Worm (Caenorhabditis elegans) whole organism, L3 larva: ENCODE data around the gene gem-1.

Experiments used
- R02D3.7 ChIP-seq: fragments of 150-350 bp; optimal IDR thresholded peaks from 2 replicates; lab custom pipeline; 2014; ENCODE audit warnings: missing biosample characterization, missing genetic modification characterization
- ceh-28 ChIP-seq: fragments of 150-350 bp; optimal IDR thresholded peaks from 2 replicates; lab custom pipeline; 2014; ENCODE audit warnings: missing biosample characterization, missing genetic modification reagents, missing genetic modification characterization
- ceh-82 ChIP-seq: fragments of 150-350 bp; optimal IDR thresholded peaks from 2 replicates; lab custom pipeline; 2014; ENCODE audit warnings: missing biosample characterization, missing genetic modification characterization
- ceh-9 ChIP-seq: sonication (generic microtip); optimal IDR thresholded peaks from 2 replicates; lab custom pipeline; 2018; ENCODE audit warnings: missing biosample characterization, missing genetic modification characterization
- daf-12 ChIP-seq: fragments of 150-350 bp; optimal IDR thresholded peaks from 2 replicates; lab custom pipeline; 2014; ENCODE audit warnings: missing biosample characterization, missing genetic modification reagents, missing genetic modification characterization
- egl-27 ChIP-seq: sonication (generic microtip); optimal IDR thresholded peaks from 4 replicates; lab custom pipeline; 2017; ENCODE audit warnings: missing biosample characterization, missing genetic modification reagents, missing genetic modification characterization
- egl-5 ChIP-seq: fragments of 150-350 bp; optimal IDR thresholded peaks from 2 replicates; lab custom pipeline; 2017; ENCODE audit warnings: missing biosample characterization, missing genetic modification reagents, missing genetic modification characterization, inconsistent platforms
- elt-2 ChIP-seq: sonication (generic microtip); optimal IDR thresholded peaks from 2 replicates; lab custom pipeline; 2016; ENCODE audit warnings: missing genetic modification reagents, mild to moderate bottlenecking, missing genetic modification characterization, missing compliant biosample characterization
- fkh-10 ChIP-seq: sonication (generic microtip); optimal IDR thresholded peaks from 2 replicates; lab custom pipeline; 2017; ENCODE audit warnings: missing biosample characterization, missing genetic modification reagents, missing genetic modification characterization
- fkh-2 ChIP-seq: fragments of 150-350 bp; optimal IDR thresholded peaks from 2 replicates; lab custom pipeline; 2014; ENCODE audit warnings: missing biosample characterization, missing genetic modification reagents, missing genetic modification characterization
- fos-1 ChIP-seq: fragments of 150-350 bp; optimal IDR thresholded peaks from 2 replicates; lab custom pipeline; 2014; ENCODE audit warnings: missing biosample characterization, missing genetic modification characterization
- jun-1 ChIP-seq: fragments of 150-350 bp; optimal IDR thresholded peaks from 2 replicates; lab custom pipeline; 2014; ENCODE audit warnings: missing biosample characterization, missing genetic modification reagents, missing genetic modification characterization
- lin-39 ChIP-seq: fragments of 150-350 bp; optimal IDR thresholded peaks from 2 replicates; lab custom pipeline; 2018; ENCODE audit warnings: missing biosample characterization, missing genetic modification reagents, missing genetic modification characterization
- lsy-12 ChIP-seq: sonication (generic microtip); optimal IDR thresholded peaks from 2 replicates; lab custom pipeline; 2016; ENCODE audit warnings: mild to moderate bottlenecking, missing genetic modification characterization, missing compliant biosample characterization
- mdl-1 ChIP-seq: fragments of 150-350 bp; optimal IDR thresholded peaks from 2 replicates; lab custom pipeline; 2014; ENCODE audit warnings: missing biosample characterization, missing genetic modification characterization
- mml-1 ChIP-seq: fragments of 150-350 bp; sonication (generic microtip); optimal IDR thresholded peaks from 3 replicates; lab custom pipeline; 2014; ENCODE audit warnings: missing biosample characterization, missing genetic modification characterization
- nfya-1 ChIP-seq: sonication (generic microtip); optimal IDR thresholded peaks from 2 replicates; lab custom pipeline; 2017; ENCODE audit warnings: missing genetic modification characterization, mild to moderate bottlenecking, missing compliant biosample characterization, antibody characterized with exemption, moderate library complexity; ENCODE audit not compliant: insufficient read depth
- nhr-11 ChIP-seq: fragments of 150-350 bp; optimal IDR thresholded peaks from 2 replicates; lab custom pipeline; 2014; ENCODE audit warnings: missing biosample characterization, missing genetic modification characterization
- nhr-23 ChIP-seq: fragments of 150-350 bp; optimal IDR thresholded peaks from 2 replicates; lab custom pipeline; 2014; ENCODE audit warnings: missing biosample characterization, missing genetic modification reagents, missing genetic modification characterization
- nhr-237 ChIP-seq: fragments of 150-350 bp; optimal IDR thresholded peaks from 2 replicates; lab custom pipeline; 2014; ENCODE audit warnings: missing biosample characterization, missing genetic modification characterization
- nhr-25 ChIP-seq: sonication (generic microtip); optimal IDR thresholded peaks from 2 replicates; lab custom pipeline; 2017; ENCODE audit warnings: missing biosample characterization, missing genetic modification characterization
- nhr-28 ChIP-seq: fragments of 150-350 bp; optimal IDR thresholded peaks from 2 replicates; lab custom pipeline; 2014; ENCODE audit warnings: missing biosample characterization, missing genetic modification characterization
- nhr-43 ChIP-seq: sonication (generic microtip); optimal IDR thresholded peaks from 2 replicates; lab custom pipeline; 2016; ENCODE audit warnings: mild to moderate bottlenecking, missing genetic modification characterization, missing compliant biosample characterization; ENCODE audit not compliant: poor library complexity, severe bottlenecking
- nhr-67 ChIP-seq: fragments of 150-350 bp; optimal IDR thresholded peaks from 2 replicates; lab custom pipeline; 2014; ENCODE audit warnings: missing biosample characterization, missing genetic modification characterization
- nhr-76 ChIP-seq: fragments of 150-350 bp; sonication (generic microtip); optimal IDR thresholded peaks from 5 replicates; lab custom pipeline; 2014; ENCODE audit warnings: missing biosample characterization, missing genetic modification characterization
- nhr-77 ChIP-seq: fragments of 150-350 bp; optimal IDR thresholded peaks from 2 replicates; lab custom pipeline; 2014; ENCODE audit warnings: missing biosample characterization, missing genetic modification characterization
- pha-4 ChIP-seq: fragments of 150-350 bp; optimal IDR thresholded peaks from 2 replicates; lab custom pipeline; 2014; ENCODE audit warnings: missing biosample characterization, missing genetic modification reagents, missing genetic modification characterization
- pqm-1 ChIP-seq: fragments of 150-350 bp; optimal IDR thresholded peaks from 2 replicates; lab custom pipeline; 2017; ENCODE audit warnings: missing biosample characterization, missing genetic modification characterization, inconsistent platforms
- sea-2 ChIP-seq: fragments of 150-350 bp; sonication (generic microtip); optimal IDR thresholded peaks from 4 replicates; lab custom pipeline; 2014; ENCODE audit warnings: missing biosample characterization, missing genetic modification reagents, missing genetic modification characterization
- skn-1 ChIP-seq: fragments of 150-350 bp; optimal IDR thresholded peaks from 2 replicates; lab custom pipeline; 2014; ENCODE audit warnings: missing biosample characterization, missing genetic modification characterization
- snpc-4 ChIP-seq: fragments of 150-350 bp; optimal IDR thresholded peaks from 2 replicates; lab custom pipeline; 2014; ENCODE audit warnings: missing biosample characterization, missing genetic modification characterization
- unc-39 ChIP-seq: sonication (generic microtip); optimal IDR thresholded peaks from 4 replicates; lab custom pipeline; 2017; ENCODE audit warnings: missing biosample characterization, missing genetic modification characterization
- zag-1 ChIP-seq: fragments of 150-350 bp; optimal IDR thresholded peaks from 2 replicates; lab custom pipeline; 2014; ENCODE audit warnings: missing biosample characterization, missing genetic modification characterization
- ztf-11 ChIP-seq: fragments of 150-350 bp; optimal IDR thresholded peaks from 2 replicates; lab custom pipeline; 2014; ENCODE audit warnings: missing biosample characterization, missing genetic modification characterization

Gene gem-1

DNA sequence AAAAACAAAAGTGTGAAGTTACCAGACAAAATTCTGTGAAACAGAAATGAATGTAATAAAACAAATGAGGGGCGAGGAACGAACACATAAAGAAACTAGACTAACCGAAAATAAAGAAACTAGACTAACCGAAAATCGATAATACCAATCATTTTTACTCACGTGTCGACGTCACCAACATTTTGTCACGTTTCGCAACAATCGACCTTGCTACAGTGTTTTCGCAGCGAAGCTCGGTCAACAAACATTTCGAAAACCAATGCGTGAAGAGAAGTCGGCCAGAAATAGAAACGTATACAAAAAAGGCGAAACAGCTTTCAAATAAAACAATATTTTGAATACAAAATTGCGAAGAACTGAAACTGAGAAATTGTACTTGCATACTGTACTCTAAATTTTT, 9.8 kb downstream of the gem-1 start:
- TF ChIP-seq nhr-11 (tag; lab: Kevin White, UChicago) (no peak), pha-4 (tag; lab: Kevin White, UChicago) (peak; percentile 55), egl-5 (tag; lab: Kevin White, UChicago) (no peak)
- TF ChIP-seq, all 47 proteins: peak for 1

DNA sequence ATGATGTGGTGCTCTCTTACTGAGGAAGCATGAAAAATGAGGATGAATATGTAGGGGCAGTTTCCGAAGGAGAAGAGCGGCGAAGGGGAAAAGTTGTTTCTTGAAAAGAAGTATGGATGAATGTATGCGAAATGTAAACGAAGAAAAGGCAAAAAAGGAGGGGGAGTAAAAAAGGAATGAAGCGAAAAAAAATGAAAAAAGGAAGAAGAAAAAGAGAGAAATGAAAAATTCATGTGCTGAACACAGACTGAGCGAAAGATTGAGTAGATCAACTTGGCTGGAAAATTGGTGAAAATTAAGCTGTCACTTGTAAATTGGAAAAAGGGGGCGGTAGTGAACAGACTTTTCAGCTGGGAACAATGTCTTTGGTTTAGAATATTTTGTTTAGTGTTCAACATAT, 11.9 kb downstream of the gem-1 start, which contains the start of gene C49F8.1:
TSS of gene C49F8.1 (minus strand) at position 101 of the 400 bp plus-strand sequence.
- TF ChIP-seq nhr-77: no peak
- TF ChIP-seq R02D3.7 (tag; lab: Kevin White, UChicago): no peak
- TF ChIP-seq skn-1 (tag; lab: Kevin White, UChicago): no peak
- no peak for TF ChIP-seq pqm-1
- no peak for TF ChIP-seq nhr-67
- TF ChIP-seq egl-5 (tag; lab: Kevin White, UChicago): no peak
- TF ChIP-seq, all 47 proteins: peak for 0

DNA sequence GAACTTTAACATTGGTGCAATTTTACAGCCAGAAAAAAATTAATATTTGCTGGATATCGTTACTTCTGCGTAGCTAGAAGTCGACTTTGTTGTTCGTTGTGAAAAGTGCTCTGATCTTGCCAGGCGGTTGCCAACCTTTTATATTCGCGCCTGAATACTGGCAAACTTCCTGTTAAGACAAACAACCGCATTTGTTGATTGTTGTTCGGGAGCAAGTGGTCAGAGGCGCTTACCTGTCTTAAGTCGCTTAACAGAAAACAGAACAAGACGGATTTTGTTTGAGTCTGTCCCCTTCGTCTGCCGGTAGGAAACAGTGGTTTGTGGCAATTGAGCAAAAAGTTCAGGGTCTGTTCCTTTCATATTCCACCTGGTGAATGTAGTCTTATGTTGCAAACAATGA, 14.3 kb downstream of the gem-1 start, which contains the start of gene C49F8.15:
TSS of gene C49F8.15 (minus strand) at position 101 of the 400 bp plus-strand sequence.
- TF ChIP-seq fkh-2 (tag; lab: Kevin White, UChicago) (no peak), pqm-1 (no peak)

DNA sequence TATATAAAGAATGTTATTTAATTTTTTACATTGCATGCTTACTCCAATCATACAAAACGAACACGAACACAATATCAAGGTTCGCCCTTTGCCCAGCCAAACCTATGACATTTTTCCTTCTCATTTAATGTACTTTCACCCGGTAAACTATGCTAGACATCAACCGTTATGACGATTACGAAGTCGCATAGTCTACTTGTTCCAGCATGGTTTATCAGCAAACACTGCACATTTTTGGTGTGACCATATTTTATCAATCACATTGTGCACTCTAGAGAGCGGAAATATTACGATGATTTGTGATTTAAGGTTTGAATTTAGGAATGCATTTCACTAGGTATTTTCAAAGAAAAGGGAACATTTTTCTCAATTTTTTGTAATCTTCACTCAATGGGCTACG, 16.2 kb downstream of the gem-1 start:
- TF ChIP-seq pqm-1 (peak; percentile 98), nhr-28 (no peak), fos-1 (no peak), elt-2 (tag; lab: Kevin White, UChicago) (peak; percentile 93), pha-4 (tag; lab: Kevin White, UChicago) (peak; percentile 55), unc-39 (no peak)

DNA sequence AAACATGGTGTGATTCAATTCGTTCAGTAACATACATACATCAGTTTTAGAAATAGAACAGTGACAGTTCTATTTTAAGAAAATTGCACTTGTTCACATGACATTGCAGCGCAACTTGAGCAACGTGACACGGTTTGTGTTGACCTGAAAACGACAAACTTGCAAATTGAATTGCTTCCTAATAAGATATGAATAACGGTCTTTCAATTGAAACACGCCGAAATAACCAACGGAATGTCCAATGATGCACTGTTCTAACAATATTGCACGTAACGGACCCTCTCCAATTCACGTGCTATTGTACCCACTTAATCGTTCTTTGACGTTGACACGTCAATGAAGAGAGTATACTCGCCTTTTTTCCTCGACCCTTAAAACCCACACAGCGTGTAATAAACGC, 17.0 kb downstream of the gem-1 start:
- no peak for TF ChIP-seq nhr-23
- peak; percentile 78 for TF ChIP-seq mml-1 (tag; lab: Kevin White, UChicago)
- no peak for TF ChIP-seq nhr-237 (tag; lab: Kevin White, UChicago)
- no peak for TF ChIP-seq unc-39
- TF ChIP-seq pha-4 (tag; lab: Kevin White, UChicago): peak; percentile 47
- TF ChIP-seq ztf-11 (tag; lab: Kevin White, UChicago): no peak
- TF ChIP-seq mdl-1 (tag; lab: Kevin White, UChicago): no peak
- TF ChIP-seq fkh-10 (GFP tag; lab: Kevin White, UChicago): no peak
- no peak for TF ChIP-seq skn-1 (tag; lab: Kevin White, UChicago)
- no peak for TF ChIP-seq ceh-82 (tag; lab: Kevin White, UChicago)
- no peak for TF ChIP-seq ceh-9 (tag; lab: Kevin White, UChicago)
- no peak for TF ChIP-seq nhr-76 (tag; lab: Kevin White, UChicago)
- no peak for TF ChIP-seq nhr-11 (tag; lab: Kevin White, UChicago)
- TF ChIP-seq lsy-12 (tag; lab: Kevin White, UChicago): no peak
- TF ChIP-seq elt-2 (tag; lab: Kevin White, UChicago): peak; percentile 67
- no peak for TF ChIP-seq lin-39 (tag; lab: Kevin White, UChicago)
- TF ChIP-seq nhr-43 (tag; lab: Kevin White, UChicago): peak; percentile 22
- no peak for TF ChIP-seq fos-1
- no peak for TF ChIP-seq nhr-77
- TF ChIP-seq nfya-1 (tag; lab: Kevin White, UChicago): no peak
- no peak for TF ChIP-seq sea-2
- TF ChIP-seq nhr-25 (tag; lab: Kevin White, UChicago): peak; percentile 12
- TF ChIP-seq jun-1 (tag; lab: Kevin White, UChicago): no peak
- peak; percentile 80 for TF ChIP-seq pqm-1
- TF ChIP-seq zag-1 (tag; lab: Kevin White, UChicago): no peak
- no peak for TF ChIP-seq ceh-28
- no peak for TF ChIP-seq snpc-4
- no peak for TF ChIP-seq daf-12 (tag; lab: Kevin White, UChicago)
- peak; percentile 19 for TF ChIP-seq egl-27 (tag; lab: Kevin White, UChicago)
- no peak for TF ChIP-seq nhr-67
